Worm (Caenorhabditis elegans): ENCODE results near the gene skp-1.

The skp-1 gene

DNA sequence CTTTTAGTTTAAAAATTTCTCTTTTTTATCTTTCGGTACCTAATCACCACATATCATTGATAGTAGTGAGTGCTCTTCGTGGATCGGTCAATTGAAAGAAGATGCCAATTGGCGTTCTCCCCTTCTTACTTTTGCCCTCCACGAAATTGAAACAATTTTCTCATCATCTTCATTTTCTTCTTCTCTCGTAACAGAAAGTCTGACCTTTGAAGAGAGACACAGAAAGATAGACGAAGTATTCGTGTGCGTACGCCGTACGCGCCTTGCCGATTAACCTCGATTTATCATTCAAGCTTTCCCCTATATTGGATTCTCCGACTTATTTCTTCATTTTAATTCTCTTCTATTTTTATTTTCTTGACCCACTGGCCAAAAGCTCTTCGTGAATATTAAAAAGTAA, 32.2 kb downstream of the skp-1 start:
- TF ChIP-seq egl-27 (tag; optimal IDR thresholded peaks at IDR 0.05) (no peak), nhr-10 (tag; optimal IDR thresholded peaks at IDR 0.05) (no peak), fos-1 (tag; optimal IDR thresholded peaks at IDR 0.05) (peak; percentile 19), sma-9 (GFP tag; optimal IDR thresholded peaks at IDR 0.05) (peak; percentile 54), sma-9 (tag; optimal IDR thresholded peaks at IDR 0.05) (no peak), F13H6.1 (tag; optimal IDR thresholded peaks at IDR 0.05) (peak; percentile 29), elt-1 (tag; optimal IDR thresholded peaks at IDR 0.05) (no peak), unc-55 (GFP tag; optimal IDR thresholded peaks at IDR 0.05) (no peak), nhr-25 (tag; optimal IDR thresholded peaks at IDR 0.05) (no peak), mab-5 (tag; optimal IDR thresholded peaks at IDR 0.05) (no peak), ceh-82 (tag; optimal IDR thresholded peaks at IDR 0.05) (no peak), lin-13 (GFP tag; optimal IDR thresholded peaks at IDR 0.05) (no peak), alr-1 (tag; optimal IDR thresholded peaks at IDR 0.05) (no peak), sem-4 (tag; optimal IDR thresholded peaks at IDR 0.05) (peak; percentile 0), dmd-4 (tag; optimal IDR thresholded peaks at IDR 0.05) (no peak), mdl-1 (tag; optimal IDR thresholded peaks at IDR 0.05) (no peak), lin-39 (tag; optimal IDR thresholded peaks at IDR 0.05) (no peak), skn-1 (tag; optimal IDR thresholded peaks at IDR 0.05) (no peak), Y55F3AM.14 (GFP tag; optimal IDR thresholded peaks at IDR 0.05) (no peak), mbf-1 (tag; optimal IDR thresholded peaks at IDR 0.05) (no peak), ztf-1 (GFP tag; conservative IDR thresholded peaks at IDR 0.05) (no peak), nhr-12 (tag; optimal IDR thresholded peaks at IDR 0.05) (no peak), gmeb-1 (tag; optimal IDR thresholded peaks at IDR 0.05) (no peak), lsy-2 (tag; optimal IDR thresholded peaks at IDR 0.05) (peak in 1 of 2 experiments; percentile 15), nhr-129 (tag; optimal IDR thresholded peaks at IDR 0.05) (no peak), ama-1 (optimal IDR thresholded peaks at IDR 0.05) (no peak), nhr-77 (tag; optimal IDR thresholded peaks at IDR 0.05) (no peak), C34F6.9 (tag; optimal IDR thresholded peaks at IDR 0.05) (peak; percentile 45), aly-2 (tag; optimal IDR thresholded peaks at IDR 0.05) (no peak), sma-3 (GFP tag; optimal IDR thresholded peaks at IDR 0.05) (no peak), nhr-23 (tag; optimal IDR thresholded peaks at IDR 0.05) (no peak), lin-11 (tag; optimal IDR thresholded peaks at IDR 0.05) (no peak), peb-1 (tag; optimal IDR thresholded peaks at IDR 0.05) (no peak), blmp-1 (tag; optimal IDR thresholded peaks at IDR 0.05; ENCODE audit: insufficient read depth) (peak; percentile 17)

DNA sequence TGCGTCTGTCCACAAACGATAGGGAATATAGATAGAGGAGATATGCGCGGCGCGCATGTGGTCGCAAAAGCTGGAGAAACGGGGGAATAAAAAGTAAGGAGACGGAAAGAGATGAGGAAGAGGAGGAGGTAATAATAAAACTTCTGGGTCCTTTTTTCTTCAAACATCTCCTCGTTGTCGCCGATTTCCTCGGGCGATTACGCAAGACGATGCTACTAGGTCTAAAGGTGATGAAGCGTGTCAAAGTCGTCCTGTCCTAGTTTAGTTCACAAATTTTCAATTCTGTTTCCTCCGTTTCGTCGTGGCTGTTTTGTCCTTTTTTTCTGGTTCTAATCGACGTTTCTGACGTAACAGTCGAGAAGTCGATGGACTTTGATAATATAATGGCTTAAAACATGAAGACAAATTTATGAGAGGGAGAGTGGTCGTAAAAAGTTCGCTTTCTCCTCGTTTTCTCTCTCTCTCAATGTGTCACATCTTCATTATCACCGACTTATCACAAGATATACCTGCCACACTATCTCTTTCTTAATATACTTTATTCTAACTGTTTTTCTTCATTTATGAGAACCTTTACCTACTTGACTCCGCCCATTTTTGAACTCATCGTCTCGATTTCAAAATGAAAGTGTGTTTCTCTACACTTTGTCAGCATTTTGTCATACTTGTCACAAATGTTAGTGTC, 35.4 kb downstream of the skp-1 start:
- TF ChIP-seq mbf-1 (tag; optimal IDR thresholded peaks at IDR 0.05) (no peak), crh-2 (tag; optimal IDR thresholded peaks at IDR 0.05) (peak; percentile 49), sma-3 (GFP tag; optimal IDR thresholded peaks at IDR 0.05) (no peak), lin-11 (tag; optimal IDR thresholded peaks at IDR 0.05) (no peak), ztf-4 (tag; optimal IDR thresholded peaks at IDR 0.05) (no peak), nhr-23 (tag; optimal IDR thresholded peaks at IDR 0.05) (no peak), nhr-10 (tag; optimal IDR thresholded peaks at IDR 0.05) (no peak), lsy-2 (tag; optimal IDR thresholded peaks at IDR 0.05) (no peak), ceh-82 (tag; optimal IDR thresholded peaks at IDR 0.05) (no peak), ama-1 (optimal IDR thresholded peaks at IDR 0.05) (no peak), nhr-237 (tag; optimal IDR thresholded peaks at IDR 0.05) (no peak), gmeb-1 (tag; optimal IDR thresholded peaks at IDR 0.05) (no peak), alr-1 (tag; optimal IDR thresholded peaks at IDR 0.05) (no peak), nhr-11 (tag; optimal IDR thresholded peaks at IDR 0.05) (no peak), egl-27 (tag; optimal IDR thresholded peaks at IDR 0.05) (no peak), nhr-129 (tag; optimal IDR thresholded peaks at IDR 0.05) (no peak), Y55F3AM.14 (GFP tag; optimal IDR thresholded peaks at IDR 0.05) (no peak), mdl-1 (tag; optimal IDR thresholded peaks at IDR 0.05) (no peak), sma-9 (GFP tag; optimal IDR thresholded peaks at IDR 0.05) (peak; percentile 56), sma-9 (tag; optimal IDR thresholded peaks at IDR 0.05) (no peak), unc-62 (GFP tag; optimal IDR thresholded peaks at IDR 0.05) (no peak), ztf-1 (GFP tag; conservative IDR thresholded peaks at IDR 0.05) (no peak), sem-4 (tag; optimal IDR thresholded peaks at IDR 0.05) (no peak), blmp-1 (tag; optimal IDR thresholded peaks at IDR 0.05; ENCODE audit: insufficient read depth) (peak; percentile 98), nhr-21 (tag; optimal IDR thresholded peaks at IDR 0.05) (peak; percentile 4), skn-1 (tag; optimal IDR thresholded peaks at IDR 0.05) (no peak), F13H6.1 (tag; optimal IDR thresholded peaks at IDR 0.05) (no peak), nhr-25 (tag; optimal IDR thresholded peaks at IDR 0.05) (no peak), ceh-16 (tag; optimal IDR thresholded peaks at IDR 0.05) (no peak), fos-1 (tag; optimal IDR thresholded peaks at IDR 0.05) (peak; percentile 0), nhr-77 (tag; optimal IDR thresholded peaks at IDR 0.05) (no peak), elt-3 (tag; optimal IDR thresholded peaks at IDR 0.05) (no peak), nhr-6 (tag; optimal IDR thresholded peaks at IDR 0.05) (no peak)

Measured in whole organism, L2 larva.